Fruit fly (Drosophila melanogaster) whole organism, pupa: ENCODE data around the gene CG15547.

Experiments used
- CG34367 ChIP-seq: fragments of 200-800 bp; sonication (Bioruptor generic); optimal IDR thresholded peaks from 2 replicates; lab custom pipeline; 2018; ENCODE audit warnings: missing biosample characterization, mild to moderate bottlenecking, missing genetic modification characterization
- CG8301 ChIP-seq: fragments of 200-800 bp; sonication (Bioruptor generic); optimal IDR thresholded peaks from 2 replicates; lab custom pipeline; 2018; ENCODE audit warnings: missing biosample characterization, mild to moderate bottlenecking, missing genetic modification characterization
- Ets98B ChIP-seq: fragments of 200-800 bp; sonication (Bioruptor generic); IDR thresholded peaks from 2 replicates; pipeline ENCODE4 v1.3.6; 2022; ENCODE audit warnings: missing biosample characterization, missing genetic modification characterization
- Pif1B ChIP-seq: fragments of 200-800 bp; sonication (Bioruptor generic); optimal IDR thresholded peaks from 3 replicates; lab custom pipeline; 2016; ENCODE audit warnings: missing biosample characterization, missing genetic modification characterization

- TF ChIP-seq CG8301 (tag; lab: Kevin White, UChicago) (no peak), CG34367 (tag; lab: Kevin White, UChicago) (no peak), Pif1B (GFP tag; lab: Kevin White, UChicago) (no peak), Ets98B (GFP tag; lab: Robert Waterston, UW) (no peak)
Measured at dm6 chr3R:30840741-30841140, 42.6 kb downstream of the CG15547 start.
